Fruit fly (Drosophila melanogaster) whole organism, embryonic: Measurements from ENCODE around the gene CG4004.
A peak's percentile ranks its signal among the peaks of the same experiment; 100 is the strongest.

Experiments
- Antp ChIP-seq: fragments of 200-800 bp; sonication (Bioruptor generic); optimal IDR thresholded peaks from 3 replicates; lab custom pipeline; 2016; ENCODE audit warnings: missing biosample characterization, missing genetic modification characterization
- Atf3 ChIP-seq: fragments of 200-800 bp; sonication (Bioruptor generic); optimal IDR thresholded peaks from 3 replicates; lab custom pipeline; 2016; ENCODE audit warnings: missing biosample characterization, missing genetic modification characterization
- CG10267 ChIP-seq: fragments of 200-800 bp; sonication (Bioruptor generic); optimal IDR thresholded peaks from 2 replicates; lab custom pipeline; 2018; ENCODE audit warnings: missing biosample characterization, mild to moderate bottlenecking, missing genetic modification characterization, moderate library complexity
- CG11398 ChIP-seq: fragments of 200-800 bp; sonication (Bioruptor generic); optimal IDR thresholded peaks from 2 replicates; lab custom pipeline; 2016; ENCODE audit warnings: missing biosample characterization, missing genetic modification characterization
- CG12071 ChIP-seq: fragments of 200-800 bp; sonication (Bioruptor generic); optimal IDR thresholded peaks from 3 replicates; lab custom pipeline; 2018; ENCODE audit warnings: missing biosample characterization, mild to moderate bottlenecking, missing genetic modification characterization
- CG12744 ChIP-seq: fragments of 200-800 bp; sonication (Bioruptor generic); optimal IDR thresholded peaks from 2 replicates; lab custom pipeline; 2016; ENCODE audit warnings: missing biosample characterization, missing genetic modification characterization
- CG13624 ChIP-seq: fragments of 200-800 bp; sonication (Bioruptor generic); optimal IDR thresholded peaks from 2 replicates; lab custom pipeline; 2016; ENCODE audit warnings: missing biosample characterization, missing genetic modification characterization
- CG13775 ChIP-seq: fragments of 200-800 bp; sonication (Bioruptor generic); optimal IDR thresholded peaks from 3 replicates; lab custom pipeline; 2017; ENCODE audit warnings: missing biosample characterization, mild to moderate bottlenecking, missing genetic modification characterization
- CG15073 ChIP-seq: fragments of 200-800 bp; sonication (Bioruptor generic); optimal IDR thresholded peaks from 2 replicates; lab custom pipeline; 2016; ENCODE audit warnings: missing biosample characterization, missing genetic modification characterization
- CG17186 ChIP-seq: fragments of 200-800 bp; sonication (Bioruptor generic); optimal IDR thresholded peaks from 3 replicates; lab custom pipeline; 2017; ENCODE audit warnings: missing biosample characterization, missing genetic modification reagents, missing genetic modification characterization
- CG17829 ChIP-seq: fragments of 200-800 bp; optimal IDR thresholded peaks from 2 replicates; lab custom pipeline; 2019; ENCODE audit warnings: missing biosample characterization, mild to moderate bottlenecking, missing genetic modification characterization, moderate library complexity
- CG31388 ChIP-seq: fragments of 200-800 bp; sonication (Bioruptor generic); optimal IDR thresholded peaks from 2 replicates; lab custom pipeline; 2016; ENCODE audit warnings: missing biosample characterization, missing genetic modification characterization
- CG4328 ChIP-seq: fragments of 200-800 bp; sonication (Bioruptor generic); optimal IDR thresholded peaks from 3 replicates; lab custom pipeline; 2017; ENCODE audit warnings: missing biosample characterization, missing genetic modification reagents, missing genetic modification characterization
- CG4617 ChIP-seq: fragments of 200-800 bp; sonication (Bioruptor generic); optimal IDR thresholded peaks from 3 replicates; lab custom pipeline; 2016; ENCODE audit warnings: missing biosample characterization, missing genetic modification characterization, borderline replicate concordance
- CG5953 ChIP-seq: fragments of 200-800 bp; sonication (Bioruptor generic); IDR thresholded peaks from 2 replicates; pipeline ENCODE4 v1.3.6; 2022; ENCODE audit warnings: missing biosample characterization, missing genetic modification characterization
- CG6254 ChIP-seq: fragments of 200-800 bp; sonication (Bioruptor generic); optimal IDR thresholded peaks from 3 replicates; lab custom pipeline; 2017; ENCODE audit warnings: mild to moderate bottlenecking, missing biosample characterization, missing genetic modification reagents, missing genetic modification characterization
- CG7372 ChIP-seq: fragments of 200-800 bp; sonication (Bioruptor generic); IDR thresholded peaks from 2 replicates; pipeline ENCODE4 v1.3.6; 2022; ENCODE audit warnings: missing biosample characterization, missing genetic modification characterization
- CG7839 ChIP-seq: fragments of 200-800 bp; sonication (Bioruptor generic); optimal IDR thresholded peaks from 3 replicates; lab custom pipeline; 2018; ENCODE audit warnings: missing biosample characterization, mild to moderate bottlenecking, missing genetic modification characterization, moderate library complexity
- CG9437 ChIP-seq: fragments of 200-800 bp; sonication (Bioruptor generic); optimal IDR thresholded peaks from 2 replicates; lab custom pipeline; 2018; ENCODE audit warnings: missing biosample characterization, mild to moderate bottlenecking, missing genetic modification characterization
- Dll ChIP-seq: fragments of 200-800 bp; sonication (Bioruptor generic); IDR thresholded peaks from 4 replicates; pipeline ENCODE4 v1.3.6; 2022; ENCODE audit warnings: missing biosample characterization, missing genetic modification characterization; ENCODE audit not compliant: partially characterized antibody
- E2f1 ChIP-seq: fragments of 200-800 bp; sonication (Bioruptor generic); IDR thresholded peaks from 2 replicates; pipeline ENCODE4 v1.3.6; 2022; ENCODE audit warnings: missing biosample characterization, missing genetic modification characterization
- Gug ChIP-seq: fragments of 200-800 bp; sonication (Bioruptor generic); IDR thresholded peaks from 4 replicates; pipeline ENCODE4 v1.3.6; 2022; ENCODE audit warnings: missing biosample characterization, missing genetic modification characterization
- H15 ChIP-seq: fragments of 200-800 bp; sonication (Bioruptor generic); IDR thresholded peaks from 3 replicates; pipeline ENCODE4 v1.3.6; 2022; ENCODE audit warnings: missing biosample characterization, missing genetic modification characterization
- H2.0 ChIP-seq: fragments of 200-800 bp; sonication (Bioruptor generic); IDR thresholded peaks from 2 replicates; pipeline ENCODE4 v1.3.6; 2022; ENCODE audit warnings: missing biosample characterization, missing genetic modification characterization
- HLH3B ChIP-seq: fragments of 200-800 bp; sonication (Bioruptor generic); IDR thresholded peaks from 2 replicates; pipeline ENCODE4 v1.3.6; 2022; ENCODE audit warnings: missing biosample characterization, missing genetic modification characterization
- Hr39 ChIP-seq: fragments of >200 bp; optimal IDR thresholded peaks from 2 replicates; lab custom pipeline; 2017
- Hr78 ChIP-seq, 2 experiments: fragments of 200-800 bp in 1 of 2; fragments of >200 bp in 1 of 2; sonication (Bioruptor generic) in 1 of 2; optimal IDR thresholded peaks; 2 replicates each; lab custom pipeline; 2017 to 2019; ENCODE audit warnings: missing biosample characterization in 2 of 2, missing genetic modification characterization in 2 of 2, mild to moderate bottlenecking in 1 of 2, moderate library complexity in 1 of 2
- Kr ChIP-seq: fragments of 200-800 bp; sonication (Bioruptor generic); optimal IDR thresholded peaks from 2 replicates; lab custom pipeline; 2017; ENCODE audit warnings: missing biosample characterization, mild to moderate bottlenecking, missing genetic modification characterization
- Mad ChIP-seq: fragments of 200-800 bp; sonication (Bioruptor generic); optimal IDR thresholded peaks from 2 replicates; lab custom pipeline; 2016; ENCODE audit warnings: missing biosample characterization, missing genetic modification characterization
- NK7.1 ChIP-seq: fragments of 200-800 bp; sonication (Bioruptor generic); optimal IDR thresholded peaks from 3 replicates; lab custom pipeline; 2016; ENCODE audit warnings: missing biosample characterization, missing genetic modification characterization
- ash1 ChIP-seq: fragments of 200-800 bp; sonication (Bioruptor generic); optimal IDR thresholded peaks from 2 replicates; lab custom pipeline; 2018; ENCODE audit warnings: missing biosample characterization, mild to moderate bottlenecking, missing genetic modification characterization
- br ChIP-seq: fragments of >200 bp; optimal IDR thresholded peaks from 2 replicates; lab custom pipeline; 2017
- cad ChIP-seq: fragments of >200 bp; optimal IDR thresholded peaks from 2 replicates; lab custom pipeline; 2017; ENCODE audit warnings: missing biosample characterization, missing genetic modification characterization
- caup ChIP-seq: fragments of 200-800 bp; sonication (Bioruptor generic); optimal IDR thresholded peaks from 3 replicates; lab custom pipeline; 2017; ENCODE audit warnings: missing biosample characterization, mild to moderate bottlenecking, missing genetic modification characterization, moderate library complexity; ENCODE audit not compliant: severe bottlenecking
- gsb-n ChIP-seq: fragments of 200-800 bp; sonication (Bioruptor generic); optimal IDR thresholded peaks from 3 replicates; lab custom pipeline; 2018; ENCODE audit warnings: missing biosample characterization, mild to moderate bottlenecking, missing genetic modification characterization
- h ChIP-seq: fragments of >200 bp; optimal IDR thresholded peaks from 2 replicates; lab custom pipeline; 2017
- ham ChIP-seq: fragments of 200-800 bp; sonication (Bioruptor generic); IDR thresholded peaks from 2 replicates; pipeline ENCODE4 v1.3.6; 2022; ENCODE audit warnings: missing biosample characterization, missing genetic modification characterization
- lola ChIP-seq, 3 experiments: fragments of >200 bp in 2 of 3; fragments of 200-800 bp in 1 of 3; sonication (Bioruptor generic) in 1 of 3; optimal IDR thresholded peaks; 2 replicates each; lab custom pipeline; 2017 to 2019; ENCODE audit warnings: missing biosample characterization in 3 of 3, missing genetic modification characterization in 3 of 3, mild to moderate bottlenecking in 1 of 3, moderate library complexity in 1 of 3
- mam ChIP-seq: fragments of 200-800 bp; sonication (Bioruptor generic); optimal IDR thresholded peaks from 3 replicates; lab custom pipeline; 2016; ENCODE audit warnings: missing biosample characterization, missing genetic modification characterization
- pros ChIP-seq: fragments of 200-800 bp; sonication (Bioruptor generic); optimal IDR thresholded peaks from 3 replicates; lab custom pipeline; 2019; ENCODE audit warnings: missing biosample characterization, mild to moderate bottlenecking, missing genetic modification characterization, moderate library complexity
- schlank ChIP-seq: fragments of 200-800 bp; sonication (Bioruptor generic); optimal IDR thresholded peaks from 2 replicates; lab custom pipeline; 2018; ENCODE audit warnings: missing biosample characterization, mild to moderate bottlenecking, missing genetic modification characterization
- stc ChIP-seq: fragments of 200-800 bp; sonication (Bioruptor generic); IDR thresholded peaks from 2 replicates; pipeline ENCODE4 v1.3.6; 2022; ENCODE audit warnings: missing biosample characterization, missing genetic modification characterization
- tgo ChIP-seq: fragments of 200-800 bp; sonication (Bioruptor generic); IDR thresholded peaks from 3 replicates; pipeline ENCODE4 v1.3.6; 2022; ENCODE audit warnings: missing biosample characterization, missing genetic modification characterization
- trh ChIP-seq: fragments of 200-800 bp; sonication (Bioruptor generic); optimal IDR thresholded peaks from 2 replicates; lab custom pipeline; 2016; ENCODE audit warnings: missing biosample characterization, missing genetic modification characterization
- tup ChIP-seq: fragments of 200-800 bp; sonication (Bioruptor generic); optimal IDR thresholded peaks from 2 replicates; lab custom pipeline; 2016; ENCODE audit warnings: missing biosample characterization, mild to moderate bottlenecking, missing genetic modification characterization, moderate library complexity
- unpg ChIP-seq: fragments of 200-800 bp; sonication (Bioruptor generic); optimal IDR thresholded peaks from 3 replicates; lab custom pipeline; 2018; ENCODE audit warnings: missing biosample characterization, mild to moderate bottlenecking, missing genetic modification characterization, moderate library complexity
- usp ChIP-seq: fragments of >200 bp; optimal IDR thresholded peaks from 2 replicates; lab custom pipeline; 2017; ENCODE audit warnings: missing biosample characterization, missing genetic modification characterization
- vnd ChIP-seq: fragments of 200-800 bp; sonication (Bioruptor generic); IDR thresholded peaks from 3 replicates; pipeline ENCODE4 v1.3.6; 2022; ENCODE audit warnings: missing biosample characterization, missing genetic modification characterization; ENCODE audit not compliant: partially characterized antibody
- wdn ChIP-seq: fragments of 200-800 bp; sonication (Bioruptor generic); IDR thresholded peaks from 2 replicates; pipeline ENCODE4 v1.3.6; 2022; ENCODE audit warnings: missing biosample characterization, missing genetic modification characterization
- wor ChIP-seq: fragments of 200-800 bp; sonication (Bioruptor generic); IDR thresholded peaks from 2 replicates; pipeline ENCODE4 v1.3.6; 2022; ENCODE audit warnings: missing biosample characterization, missing genetic modification characterization
- z ChIP-seq: fragments of 200-800 bp; sonication (Bioruptor generic); IDR thresholded peaks from 3 replicates; pipeline ENCODE4 v1.3.6; 2022; ENCODE audit warnings: missing biosample characterization, missing genetic modification characterization

CG4004 gene

dm6 chrX:12719152-12719779 is 24.7 kb upstream of the CG4004 start (continued):
- TF ChIP-seq Antp (GFP tag; lab: Kevin White, UChicago) (peak; percentile 82), CG10267 (peak; percentile 63), pros (GFP tag; lab: Kevin White, UChicago) (no peak), caup (GFP tag; lab: Kevin White, UChicago) (peak; percentile 72), unpg (GFP tag; lab: Kevin White, UChicago) (peak; percentile 72), CG7372 (0 out of 2 replicates have a peak, but pooled peaks have one; percentile 20), Gug (GFP tag; lab: Robert Waterston, UW) (peak; percentile 60; the same call in 3 of the 4 replicates), HLH3B (peak; percentile 56; the same call in 1 of the 2 replicates), wdn (GFP tag; lab: Robert Waterston, UW) (peak; percentile 35; the same call in 1 of the 2 replicates), gsb-n (tag; lab: Kevin White, UChicago) (peak; percentile 31), Hr39 (lab: Kevin White, UChicago) (no peak), CG12071 (GFP tag; lab: Kevin White, UChicago) (peak; percentile 50), CG17829 (tag; lab: Kevin White, UChicago) (peak; percentile 54), CG13624 (GFP tag; lab: Kevin White, UChicago) (peak; percentile 74), CG12744 (GFP tag; lab: Kevin White, UChicago) (peak; percentile 14), cad (GFP tag; lab: Kevin White, UChicago) (no peak), schlank (peak; percentile 9), usp (no peak), tup (GFP tag; lab: Kevin White, UChicago) (peak; percentile 57), mam (GFP tag; lab: Kevin White, UChicago) (peak; percentile 77), h (lab: Kevin White, UChicago) (no peak), ash1 (GFP tag; lab: Kevin White, UChicago) (no peak), E2f1 (GFP tag; lab: Robert Waterston, UW) (peak; percentile 60), Dll (GFP tag; lab: Robert Waterston, UW) (no peak), Mad (GFP tag; lab: Kevin White, UChicago) (no peak), CG5953 (GFP tag; lab: Robert Waterston, UW) (no peak), z (GFP tag; lab: Robert Waterston, UW) (no peak), Kr (no peak), NK7.1 (GFP tag; lab: Kevin White, UChicago) (peak; percentile 40), CG4617 (GFP tag; lab: Kevin White, UChicago) (peak; percentile 47), CG31388 (GFP tag; lab: Kevin White, UChicago) (peak; percentile 71), CG4328 (no peak), CG11398 (peak; percentile 52), CG15073 (GFP tag; lab: Kevin White, UChicago) (no peak), CG9437 (GFP tag; lab: Kevin White, UChicago) (peak; percentile 54), ham (no peak), CG13775 (peak; percentile 60), tgo (GFP tag; lab: Robert Waterston, UW) (peak; percentile 56; the same call in 2 of the 3 replicates), wor (peak; percentile 30; the same call in 1 of the 2 replicates), H15 (GFP tag; lab: Robert Waterston, UW) (peak; percentile 66; the same call in 2 of the 3 replicates), CG7839 (tag; lab: Kevin White, UChicago) (peak; percentile 81), CG6254 (peak; percentile 62), CG17186 (GFP tag; lab: Kevin White, UChicago) (peak; percentile 9), br (no peak), H2.0 (GFP tag; lab: Robert Waterston, UW) (peak; percentile 51), Hr78 (GFP tag; optimal IDR thresholded peaks at IDR 0.05; lab: Kevin White, UChicago) (no peak), lola (GFP tag; optimal IDR thresholded peaks at IDR 0.05; lab: Kevin White, UChicago) (peak in 1 of 3 experiments; percentile 62), Atf3 (peak; percentile 53), stc (peak; percentile 43; the same call in 1 of the 2 replicates), vnd (GFP tag; lab: Robert Waterston, UW) (no peak), trh (GFP tag; lab: Kevin White, UChicago) (no peak)
